Worm (Caenorhabditis elegans) whole organism, mixed stage, embryonic: ENCODE data around the gene hsd-2.

ENCODE experiments used
- ceh-43 ChIP-seq: fragments of 200-800 bp; sonication (Bioruptor generic); optimal IDR thresholded peaks from 2 replicates; lab custom pipeline; 2018; ENCODE audit warnings: mild to moderate bottlenecking, missing genetic modification characterization, moderate library complexity, missing compliant biosample characterization
- lin-13 ChIP-seq: fragments of 150-350 bp; optimal IDR thresholded peaks from 2 replicates; lab custom pipeline; 2014; ENCODE audit warnings: missing biosample characterization, missing genetic modification characterization
- nhr-76 ChIP-seq: sonication (generic microtip); optimal IDR thresholded peaks from 2 replicates; lab custom pipeline; 2017; ENCODE audit warnings: missing biosample characterization, missing genetic modification characterization

DNA sequence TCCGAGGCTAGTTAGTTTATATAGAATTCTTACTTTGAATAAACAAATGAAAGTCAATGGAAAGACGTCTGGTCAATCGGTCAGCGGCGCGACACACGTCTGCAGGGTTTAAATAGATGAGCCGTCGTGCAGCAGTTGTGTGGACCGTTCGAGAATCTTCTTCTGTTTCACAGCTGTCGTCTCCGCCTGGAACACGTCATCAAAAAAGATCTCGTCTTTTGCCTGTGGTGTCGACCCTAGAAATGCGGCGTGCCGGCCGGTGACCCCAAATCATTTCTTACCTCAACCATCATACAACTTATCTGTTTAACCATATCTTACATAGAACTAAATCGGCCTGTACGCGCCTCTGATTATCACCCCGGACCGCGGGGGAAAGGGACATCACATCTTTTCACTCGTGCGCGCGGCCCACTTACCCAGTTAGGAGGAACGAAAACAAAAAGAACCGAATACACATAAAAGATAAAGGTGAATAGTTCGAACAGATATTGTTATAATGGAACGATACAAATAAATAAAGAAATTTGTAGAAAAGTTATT, 32.9 kb upstream of the hsd-2 start:
- TF ChIP-seq lin-13 (tag; lab: Kevin White, UChicago) (peak; percentile 55), ceh-43 (GFP tag; lab: Kevin White, UChicago) (no peak), nhr-76 (tag; lab: Kevin White, UChicago) (no peak)
